Fruit fly (Drosophila melanogaster): ENCODE data around the gene CG46462.
A peak's percentile ranks its signal among the peaks of the same experiment; 100 is the strongest.

DNA sequence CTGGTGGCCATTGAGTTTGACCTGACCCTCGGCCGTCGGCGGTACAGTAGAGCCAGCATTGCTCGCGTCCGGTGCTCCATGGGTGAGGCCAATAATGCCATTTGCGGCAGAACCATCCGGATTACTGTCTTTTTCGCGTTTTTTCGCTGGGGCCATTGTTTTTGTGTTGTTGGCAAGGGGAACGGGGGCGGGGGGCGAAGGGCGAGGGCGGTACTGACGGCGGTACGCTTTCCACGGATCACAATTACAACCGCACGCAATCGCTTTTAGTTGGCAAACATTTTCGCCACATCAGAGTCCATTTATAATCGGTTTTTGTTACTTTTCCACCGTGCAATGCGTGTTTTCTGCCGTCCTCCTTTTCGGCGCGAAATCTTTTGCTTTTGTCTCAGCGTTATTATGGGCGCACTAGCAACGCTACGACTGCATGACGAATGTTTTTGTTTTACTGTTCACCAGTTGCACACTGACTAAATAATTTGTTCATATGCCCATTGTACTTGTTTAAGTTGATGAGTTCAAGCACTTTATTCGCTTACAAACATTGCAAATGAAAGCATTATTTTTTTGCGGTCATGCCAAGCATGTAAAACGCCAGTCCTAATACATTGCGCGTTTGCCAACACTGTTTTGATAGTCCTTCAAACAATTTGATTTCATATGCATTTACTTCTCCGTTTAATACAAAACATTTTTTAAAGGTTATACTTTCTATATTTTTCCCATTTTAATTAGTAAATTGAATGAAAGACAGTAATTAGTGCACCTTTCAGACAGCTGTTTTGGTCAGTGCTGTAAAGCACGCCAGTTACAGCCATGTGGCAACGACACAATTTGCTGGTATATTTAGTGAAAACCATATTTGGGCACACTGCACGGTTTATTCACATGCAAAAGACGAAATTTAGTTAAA is 8.4 kb upstream of the CG46462 start, which contains the start of gene Pfdn6:
- TF ChIP-seq toe (GFP tag; optimal IDR thresholded peaks at IDR 0.05), result peak; percentile 61
- TF ChIP-seq kay (GFP tag; ENCODE audit: borderline replicate concordance), result no peak
- no peak for TF ChIP-seq cnc (optimal IDR thresholded peaks at IDR 0.05)
- peak; percentile 64 for TF ChIP-seq CG33017 (tag; optimal IDR thresholded peaks at IDR 0.05)
- TF ChIP-seq CG7045 (GFP tag; optimal IDR thresholded peaks at IDR 0.05), result peak; percentile 79
- peak; percentile 80 for TF ChIP-seq tj (GFP tag; optimal IDR thresholded peaks at IDR 0.05)
- TF ChIP-seq CG12768 (GFP tag; optimal IDR thresholded peaks at IDR 0.05), result peak; percentile 69
- peak; percentile 65 for TF ChIP-seq ovo (GFP tag; optimal IDR thresholded peaks at IDR 0.05)
- peak; percentile 67 for TF ChIP-seq CG14711 (tag; optimal IDR thresholded peaks at IDR 0.05)
- peak; percentile 43 for TF ChIP-seq cic (GFP tag; optimal IDR thresholded peaks at IDR 0.05)
